Worm (Caenorhabditis elegans): Measurements from ENCODE around the gene W02G9.4.
"Not testable (repeated sequence)": the region's sequence is repeated elsewhere in the genome, so short reads cannot be mapped to it uniquely, and the experiment has no call there.

W02G9.4 gene

ce11 chrV:2666600-2666999, at the start of gene W02G9.4:
Gene W02G9.4 (plus strand): TSS chrV:2666900.
- TF ChIP-seq nhr-237 (tag; optimal IDR thresholded peaks at IDR 0.05): no peak
- no peak for TF ChIP-seq ceh-39 (tag; optimal IDR thresholded peaks at IDR 0.05)
- TF ChIP-seq mep-1 (tag; optimal IDR thresholded peaks at IDR 0.05): no peak
- no peak for TF ChIP-seq ztf-11 (tag; optimal IDR thresholded peaks at IDR 0.05)
- no peak for TF ChIP-seq tbx-8 (GFP tag; optimal IDR thresholded peaks at IDR 0.05)
- no peak for TF ChIP-seq blmp-1 (tag; optimal IDR thresholded peaks at IDR 0.05)
- no peak for TF ChIP-seq lin-13 (tag; optimal IDR thresholded peaks at IDR 0.05)

DNA sequence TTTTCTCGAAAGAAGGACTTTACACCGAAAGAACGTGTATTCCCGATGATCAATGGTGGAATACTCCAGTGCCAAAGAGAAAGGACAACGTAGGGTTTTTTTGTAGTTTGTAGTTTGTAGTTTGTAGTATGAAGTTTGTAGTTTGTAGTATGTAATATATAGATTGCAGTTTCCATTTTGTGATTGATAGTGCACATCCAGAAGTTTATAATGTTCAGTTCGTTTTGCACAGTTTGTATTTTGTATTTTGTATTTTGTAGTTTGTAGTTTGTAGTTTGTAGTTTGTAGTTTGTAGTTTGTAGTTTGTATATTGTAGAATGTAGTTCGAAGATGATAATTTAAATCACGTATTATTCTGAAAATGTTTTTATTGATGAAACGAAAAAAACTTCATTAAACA, 49.2 kb upstream of the W02G9.4 start:
- no peak for TF ChIP-seq lsy-2 (tag; optimal IDR thresholded peaks at IDR 0.05)
- no peak for TF ChIP-seq nhr-2 (tag; optimal IDR thresholded peaks at IDR 0.05)
- TF ChIP-seq drap-1 (GFP tag; optimal IDR thresholded peaks at IDR 0.05): no peak
- no peak for TF ChIP-seq sptf-1 (tag; optimal IDR thresholded peaks at IDR 0.05)
- no peak for TF ChIP-seq tbx-8 (GFP tag; optimal IDR thresholded peaks at IDR 0.05)
- no peak for TF ChIP-seq ztf-11 (tag; optimal IDR thresholded peaks at IDR 0.05)
- TF ChIP-seq bed-3 (GFP tag; optimal IDR thresholded peaks at IDR 0.05): no peak
- no peak for TF ChIP-seq elt-1 (tag; optimal IDR thresholded peaks at IDR 0.05; ENCODE audit: borderline replicate concordance, insufficient read depth)

- TF ChIP-seq ham-2 (GFP tag; optimal IDR thresholded peaks at IDR 0.05) (no peak), flh-1 (GFP tag; optimal IDR thresholded peaks at IDR 0.05) (no peak), drap-1 (GFP tag; optimal IDR thresholded peaks at IDR 0.05) (no peak), M03D4.4 (tag; optimal IDR thresholded peaks at IDR 0.05) (no peak), nhr-12 (tag; optimal IDR thresholded peaks at IDR 0.05) (no peak), nhr-2 (tag; optimal IDR thresholded peaks at IDR 0.05) (no peak), elt-1 (tag; optimal IDR thresholded peaks at IDR 0.05; ENCODE audit: borderline replicate concordance, insufficient read depth) (no peak), unc-62 (GFP tag; optimal IDR thresholded peaks at IDR 0.05) (no peak), tbx-8 (GFP tag; optimal IDR thresholded peaks at IDR 0.05) (no peak), blmp-1 (tag; optimal IDR thresholded peaks at IDR 0.05) (no peak), cnd-1 (tag; optimal IDR thresholded peaks at IDR 0.05) (no peak), hlh-1 (tag; optimal IDR thresholded peaks at IDR 0.05) (no peak), mls-2 (tag; optimal IDR thresholded peaks at IDR 0.05) (no peak), mep-1 (tag; optimal IDR thresholded peaks at IDR 0.05) (no peak), elt-3 (tag; optimal IDR thresholded peaks at IDR 0.05) (no peak), ceh-43 (GFP tag; optimal IDR thresholded peaks at IDR 0.05) (no peak), unc-120 (tag; optimal IDR thresholded peaks at IDR 0.05; ENCODE audit: poor library complexity, severe bottlenecking) (no peak)
Observed at ce11 chrV:2621879-2622278, 44.8 kb upstream of the W02G9.4 start, which contains the start of gene srh-271. Gene srh-271 (minus strand): TSS chrV:2621979.

DNA sequence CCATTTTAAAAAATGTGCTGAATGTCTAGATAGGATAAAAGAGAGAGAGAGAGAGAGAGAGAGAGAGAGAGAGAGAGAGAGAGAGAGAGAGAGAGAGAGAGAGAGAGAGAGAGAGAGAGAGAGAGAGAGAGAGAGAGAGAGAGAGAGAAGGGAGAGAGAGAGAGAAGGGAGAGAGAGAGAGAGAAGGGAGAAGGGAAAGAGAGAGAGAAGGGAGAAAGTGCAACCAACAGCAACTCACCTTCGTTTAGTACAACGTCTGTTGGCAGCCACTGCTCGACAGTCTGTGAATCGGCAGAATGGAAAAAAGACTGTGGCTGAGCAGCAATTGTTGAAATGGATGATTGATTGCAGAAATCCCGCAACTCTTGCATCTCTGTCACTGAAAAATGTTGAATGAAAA, 42.9 kb upstream of the W02G9.4 start:
- TF ChIP-seq ceh-83 (GFP tag; optimal IDR thresholded peaks at IDR 0.05) (no peak), lin-32 (GFP tag; optimal IDR thresholded peaks at IDR 0.05) (peak; percentile 45), drap-1 (GFP tag; optimal IDR thresholded peaks at IDR 0.05) (no peak), ceh-43 (GFP tag; optimal IDR thresholded peaks at IDR 0.05) (no peak), nhr-2 (tag; optimal IDR thresholded peaks at IDR 0.05) (no peak), ztf-11 (tag; optimal IDR thresholded peaks at IDR 0.05) (no peak), unc-62 (GFP tag; optimal IDR thresholded peaks at IDR 0.05) (no peak), mep-1 (tag; optimal IDR thresholded peaks at IDR 0.05) (no peak), mls-2 (tag; optimal IDR thresholded peaks at IDR 0.05) (peak; percentile 3), M03D4.4 (tag; optimal IDR thresholded peaks at IDR 0.05) (peak; percentile 32), snpc-4 (tag; optimal IDR thresholded peaks at IDR 0.05) (no peak)

- TF ChIP-seq mls-2 (tag; optimal IDR thresholded peaks at IDR 0.05); sem-2 (GFP tag; optimal IDR thresholded peaks at IDR 0.05); hlh-1 (tag; optimal IDR thresholded peaks at IDR 0.05): not testable (repeated sequence)
Observed at ce11 chrV:2625360-2625759, 41.3 kb upstream of the W02G9.4 start, which contains the start of gene sknr-1. Gene sknr-1 (minus strand): TSS chrV:2625460.

- TF ChIP-seq nhr-237 (tag; optimal IDR thresholded peaks at IDR 0.05) (peak; percentile 46), sptf-1 (tag; optimal IDR thresholded peaks at IDR 0.05) (peak; percentile 44), pha-4 (tag; optimal IDR thresholded peaks at IDR 0.05) (peak; percentile 39), lin-13 (tag; optimal IDR thresholded peaks at IDR 0.05) (peak; percentile 6), ces-1 (GFP tag; optimal IDR thresholded peaks at IDR 0.05) (peak; percentile 26), mls-2 (tag; optimal IDR thresholded peaks at IDR 0.05) (peak; percentile 36), drap-1 (GFP tag; optimal IDR thresholded peaks at IDR 0.05) (no peak), cnd-1 (tag; optimal IDR thresholded peaks at IDR 0.05) (peak; percentile 2), ham-2 (GFP tag; optimal IDR thresholded peaks at IDR 0.05) (no peak), mep-1 (tag; optimal IDR thresholded peaks at IDR 0.05) (peak; percentile 36)
Observed at ce11 chrV:2638545-2638944, 28.2 kb upstream of the W02G9.4 start, which contains the start of gene W02H5.19. Gene W02H5.19 (plus strand): TSS chrV:2638890.

Data from whole organism, mixed stage, embryonic.